Worm (Caenorhabditis elegans) whole organism, L1 larva: ENCODE data around the gene nhr-15.

Experiments
- aly-2 ChIP-seq: fragments of 150-350 bp; optimal IDR thresholded peaks from 2 replicates; lab custom pipeline; 2014; ENCODE audit warnings: missing biosample characterization, missing genetic modification characterization
- elt-3 ChIP-seq, 6 experiments: fragments of 150-350 bp in 1 of 6; sonication (generic microtip); optimal IDR thresholded peaks; 2 replicates each; lab custom pipeline; 2017 to 2018; ENCODE audit warnings: missing biosample characterization in 6 of 6, missing genetic modification characterization in 6 of 6, inconsistent platforms in 1 of 6
- lin-13 ChIP-seq: fragments of 150-350 bp; optimal IDR thresholded peaks from 2 replicates; lab custom pipeline; 2014; ENCODE audit warnings: missing biosample characterization, missing genetic modification reagents, missing genetic modification characterization
- lin-15B ChIP-seq: fragments of 150-350 bp; sonication (generic microtip); optimal IDR thresholded peaks from 3 replicates; lab custom pipeline; 2014; ENCODE audit warnings: missing biosample characterization, missing genetic modification characterization
- lsy-2 ChIP-seq, 2 experiments: fragments of 150-350 bp; optimal IDR thresholded peaks; 2 replicates each; lab custom pipeline; 2014; ENCODE audit warnings: missing biosample characterization in 2 of 2, missing genetic modification characterization in 2 of 2
- mef-2 ChIP-seq: fragments of 150-350 bp; optimal IDR thresholded peaks from 2 replicates; lab custom pipeline; 2014; ENCODE audit warnings: missing biosample characterization, missing genetic modification characterization
- nhr-12 ChIP-seq: sonication (generic microtip); optimal IDR thresholded peaks from 2 replicates; lab custom pipeline; 2017; ENCODE audit warnings: missing biosample characterization, missing genetic modification characterization
- snpc-4 ChIP-seq: fragments of 150-350 bp; optimal IDR thresholded peaks from 2 replicates; lab custom pipeline; 2014; ENCODE audit warnings: missing biosample characterization, missing genetic modification characterization
- unc-130 ChIP-seq: fragments of 150-350 bp; optimal IDR thresholded peaks from 2 replicates; lab custom pipeline; 2017; ENCODE audit warnings: missing biosample characterization, missing genetic modification characterization, inconsistent platforms
- unc-62 ChIP-seq: fragments of 150-350 bp; optimal IDR thresholded peaks from 2 replicates; lab custom pipeline; 2014; ENCODE audit warnings: missing biosample characterization, missing genetic modification reagents, missing genetic modification characterization

- TF ChIP-seq mef-2 (tag; lab: Kevin White, UChicago) (no peak), snpc-4 (tag; lab: Kevin White, UChicago) (no peak), elt-3 (tag; optimal IDR thresholded peaks at IDR 0.05; lab: Kevin White, UChicago) (no peak), nhr-12 (no peak), lin-13 (GFP tag; lab: Kevin White, UChicago) (no peak), lsy-2 (tag; optimal IDR thresholded peaks at IDR 0.05; lab: Kevin White, UChicago) (no peak), unc-130 (tag; lab: Kevin White, UChicago) (no peak), aly-2 (tag; lab: Kevin White, UChicago) (no peak), unc-62 (no peak), lin-15B (tag; lab: Kevin White, UChicago) (no peak)
Measured at ce11 chrV:332585-332984, 20.1 kb downstream of the nhr-15 start.
